Worm (Caenorhabditis elegans): Measurements from ENCODE around the gene glrx-3.

- TF ChIP-seq aly-1 (tag; optimal IDR thresholded peaks at IDR 0.05): no peak
- no peak for TF ChIP-seq ama-1 (optimal IDR thresholded peaks at IDR 0.05)
- no peak for TF ChIP-seq flt-1 (GFP tag; IDR thresholded peaks at IDR 0.05)
- no peak for TF ChIP-seq hmg-4 (GFP tag; optimal IDR thresholded peaks at IDR 0.05)
- no peak for TF ChIP-seq F13C5.2 (tag; optimal IDR thresholded peaks at IDR 0.05)
- TF ChIP-seq ceh-13 (GFP tag; optimal IDR thresholded peaks at IDR 0.05): no peak
- TF ChIP-seq B0310.2 (tag; optimal IDR thresholded peaks at IDR 0.05): no peak
- no peak for TF ChIP-seq tbx-37 (GFP tag; conservative IDR thresholded peaks at IDR 0.05)
- TF ChIP-seq pes-1 (GFP tag; IDR thresholded peaks at IDR 0.05): no peak
- TF ChIP-seq tra-4 (tag; optimal IDR thresholded peaks at IDR 0.05): no peak
- no peak for TF ChIP-seq hnd-1 (tag; optimal IDR thresholded peaks at IDR 0.05)
- no peak for TF ChIP-seq sea-1 (GFP tag; conservative IDR thresholded peaks at IDR 0.05)
- TF ChIP-seq ceh-36 (tag; optimal IDR thresholded peaks at IDR 0.05): no peak
Measured at ce11 chrV:4326841-4327240, 14.3 kb downstream of the glrx-3 start, which contains the start of gene D2063.1.

Data from whole organism, early embryonic.